Fruit fly (Drosophila melanogaster): ENCODE results near the gene Tim13.

The Tim13 gene

dm6 chr3L:11774401-11774800 is at the start of gene Tim13:
TSS of gene Tim13 (minus strand) at chr3L:11774501.
- TF ChIP-seq EcR (GFP tag; optimal IDR thresholded peaks at IDR 0.05) = no peak
- no peak for TF ChIP-seq CG8159 (tag; optimal IDR thresholded peaks at IDR 0.05)
- no peak for TF ChIP-seq Pif1A (GFP tag; optimal IDR thresholded peaks at IDR 0.05)

- TF ChIP-seq CG8301 (tag; optimal IDR thresholded peaks at IDR 0.05) (no peak), CG10348 (GFP tag; IDR thresholded peaks at IDR 0.05) (peak; percentile 21; the same call in 1 of the 2 replicates), CG32121 (GFP tag; IDR thresholded peaks at IDR 0.05) (peak; percentile 52), fd96Ca (GFP tag; IDR thresholded peaks at IDR 0.05) (no peak; the same call in 2 of the 3 replicates), Ets98B (GFP tag; IDR thresholded peaks at IDR 0.05) (peak; percentile 34; the same call in 1 of the 2 replicates), CG12605 (GFP tag; IDR thresholded peaks at IDR 0.05) (no peak; the same call in 1 of the 2 replicates), CG17806 (tag; optimal IDR thresholded peaks at IDR 0.05) (no peak), CG4496 (GFP tag; IDR thresholded peaks at IDR 0.05) (peak; percentile 69; the same call in 2 of the 3 replicates), D1 (tag; optimal IDR thresholded peaks at IDR 0.05) (no peak), CG8159 (tag; optimal IDR thresholded peaks at IDR 0.05) (peak; percentile 70), rn (GFP tag; IDR thresholded peaks at IDR 0.05) (no peak), Snoo (tag; optimal IDR thresholded peaks at IDR 0.05) (peak; percentile 65), CG34367 (tag; optimal IDR thresholded peaks at IDR 0.05) (peak; percentile 42), CG13204 (GFP tag; optimal IDR thresholded peaks at IDR 0.05) (no peak), CG9948 (tag; optimal IDR thresholded peaks at IDR 0.05) (peak; percentile 7), CG15710 (tag; optimal IDR thresholded peaks at IDR 0.05) (peak; percentile 38), Pif1B (GFP tag; optimal IDR thresholded peaks at IDR 0.05) (no peak), CG14655 (GFP tag; optimal IDR thresholded peaks at IDR 0.05) (no peak), gl (tag; optimal IDR thresholded peaks at IDR 0.05) (no peak), EcR (GFP tag; optimal IDR thresholded peaks at IDR 0.05) (no peak), Pif1A (GFP tag; optimal IDR thresholded peaks at IDR 0.05) (no peak)
Observed at dm6 chr3L:11822446-11823334, 48.4 kb upstream of the Tim13 start, which contains the start of gene RpL10Ab. TSS of gene RpL10Ab (plus strand) at chr3L:11822851.

dm6 chr3L:11821723-11822445 is 47.6 kb upstream of the Tim13 start, which contains the start of the genes CG11597 and CG5946:
TSS of gene CG11597 (minus strand) at chr3L:11822275.
TSS of gene CG5946 (minus strand) at chr3L:11822275.
- TF ChIP-seq EcR (GFP tag; optimal IDR thresholded peaks at IDR 0.05) = no peak
- no peak for TF ChIP-seq gl (tag; optimal IDR thresholded peaks at IDR 0.05)
- no peak for TF ChIP-seq CG32121 (GFP tag; IDR thresholded peaks at IDR 0.05)
- 0 out of 2 replicates have a peak, but pooled peaks have one; percentile 10 for TF ChIP-seq CG12605 (GFP tag; IDR thresholded peaks at IDR 0.05)
- TF ChIP-seq Snoo (tag; optimal IDR thresholded peaks at IDR 0.05) = no peak
- TF ChIP-seq CG15710 (tag; optimal IDR thresholded peaks at IDR 0.05) = no peak
- TF ChIP-seq D1 (tag; optimal IDR thresholded peaks at IDR 0.05) = no peak
- TF ChIP-seq CG4496 (GFP tag; IDR thresholded peaks at IDR 0.05) = no peak

DNA sequence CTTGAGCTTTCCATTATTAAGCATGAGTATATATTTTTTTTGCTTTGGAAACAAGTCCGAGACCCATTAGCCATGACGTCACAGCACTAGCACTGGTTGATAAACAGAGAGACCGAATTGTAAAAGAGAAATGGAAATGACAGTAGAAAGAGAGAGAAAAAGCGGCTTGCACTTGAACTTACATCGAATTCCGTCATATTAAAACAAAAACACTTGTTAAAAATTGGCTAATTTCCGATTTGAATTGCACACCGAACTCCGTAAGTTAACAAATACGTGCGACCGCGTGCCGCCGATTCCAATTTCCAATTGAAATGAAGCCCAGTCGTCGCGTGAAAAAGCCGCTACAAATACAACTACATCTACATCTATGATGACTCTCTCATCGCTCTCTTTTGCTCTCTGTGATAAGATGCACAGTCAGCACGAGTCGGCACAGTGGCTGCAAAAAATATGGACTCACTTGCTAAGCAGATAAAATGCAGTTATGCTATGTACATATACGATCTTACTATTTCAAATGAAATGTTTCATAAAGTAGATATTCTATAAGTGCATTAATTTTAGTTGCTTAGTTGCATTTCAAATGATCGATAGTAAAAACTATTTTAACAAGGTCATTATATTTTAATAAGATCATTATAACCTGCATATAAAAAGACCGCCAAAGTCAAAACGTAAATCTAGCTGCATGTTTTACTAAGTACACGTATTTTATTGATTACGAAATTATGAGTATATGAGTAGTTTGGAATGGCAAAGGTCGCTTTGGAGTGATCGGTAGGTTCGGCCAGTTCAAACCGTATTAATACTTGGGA is 45.5 kb upstream of the Tim13 start:
- peak; percentile 63; the same call in 1 of the 2 replicates for TF ChIP-seq CG32121 (GFP tag; IDR thresholded peaks at IDR 0.05)
- TF ChIP-seq rn (GFP tag; IDR thresholded peaks at IDR 0.05) = no peak
- no peak for TF ChIP-seq CG9948 (tag; optimal IDR thresholded peaks at IDR 0.05)
- TF ChIP-seq CG15710 (tag; optimal IDR thresholded peaks at IDR 0.05) = peak; percentile 11
- TF ChIP-seq CG8159 (tag; optimal IDR thresholded peaks at IDR 0.05) = no peak
- no peak for TF ChIP-seq CG14655 (GFP tag; optimal IDR thresholded peaks at IDR 0.05)
- TF ChIP-seq CG8301 (tag; optimal IDR thresholded peaks at IDR 0.05) = no peak
- TF ChIP-seq CG4496 (GFP tag; IDR thresholded peaks at IDR 0.05) = peak; percentile 59
- peak; percentile 26 for TF ChIP-seq CG17806 (tag; optimal IDR thresholded peaks at IDR 0.05)
- TF ChIP-seq Pif1A (GFP tag; optimal IDR thresholded peaks at IDR 0.05) = no peak
- peak; percentile 68 for TF ChIP-seq Ets98B (GFP tag; IDR thresholded peaks at IDR 0.05)
- TF ChIP-seq EcR (GFP tag; optimal IDR thresholded peaks at IDR 0.05) = peak; percentile 55
- TF ChIP-seq gl (tag; optimal IDR thresholded peaks at IDR 0.05) = peak; percentile 18
- no peak for TF ChIP-seq D1 (tag; optimal IDR thresholded peaks at IDR 0.05)
- TF ChIP-seq Pif1B (GFP tag; optimal IDR thresholded peaks at IDR 0.05) = peak; percentile 23
- peak; percentile 58; the same call in 1 of the 2 replicates for TF ChIP-seq CG12605 (GFP tag; IDR thresholded peaks at IDR 0.05)
- TF ChIP-seq Snoo (tag; optimal IDR thresholded peaks at IDR 0.05) = no peak
- TF ChIP-seq CG13204 (GFP tag; optimal IDR thresholded peaks at IDR 0.05) = no peak
- peak; percentile 27; the same call in 1 of the 3 replicates for TF ChIP-seq fd96Ca (GFP tag; IDR thresholded peaks at IDR 0.05)

- TF ChIP-seq rn (GFP tag; IDR thresholded peaks at IDR 0.05) (no peak), CG4496 (GFP tag; IDR thresholded peaks at IDR 0.05) (no peak), CG8159 (tag; optimal IDR thresholded peaks at IDR 0.05) (no peak), Pif1A (GFP tag; optimal IDR thresholded peaks at IDR 0.05) (no peak), CG9948 (tag; optimal IDR thresholded peaks at IDR 0.05) (no peak), fd96Ca (GFP tag; IDR thresholded peaks at IDR 0.05) (no peak), CG32121 (GFP tag; IDR thresholded peaks at IDR 0.05) (no peak), CG14655 (GFP tag; optimal IDR thresholded peaks at IDR 0.05) (no peak), Ets98B (GFP tag; IDR thresholded peaks at IDR 0.05) (no peak)
Observed at dm6 chr3L:11816641-11817040, 42.3 kb upstream of the Tim13 start.
